Fruit fly (Drosophila melanogaster): ENCODE measurements around the gene GAPcenA.

The GAPcenA gene

DNA sequence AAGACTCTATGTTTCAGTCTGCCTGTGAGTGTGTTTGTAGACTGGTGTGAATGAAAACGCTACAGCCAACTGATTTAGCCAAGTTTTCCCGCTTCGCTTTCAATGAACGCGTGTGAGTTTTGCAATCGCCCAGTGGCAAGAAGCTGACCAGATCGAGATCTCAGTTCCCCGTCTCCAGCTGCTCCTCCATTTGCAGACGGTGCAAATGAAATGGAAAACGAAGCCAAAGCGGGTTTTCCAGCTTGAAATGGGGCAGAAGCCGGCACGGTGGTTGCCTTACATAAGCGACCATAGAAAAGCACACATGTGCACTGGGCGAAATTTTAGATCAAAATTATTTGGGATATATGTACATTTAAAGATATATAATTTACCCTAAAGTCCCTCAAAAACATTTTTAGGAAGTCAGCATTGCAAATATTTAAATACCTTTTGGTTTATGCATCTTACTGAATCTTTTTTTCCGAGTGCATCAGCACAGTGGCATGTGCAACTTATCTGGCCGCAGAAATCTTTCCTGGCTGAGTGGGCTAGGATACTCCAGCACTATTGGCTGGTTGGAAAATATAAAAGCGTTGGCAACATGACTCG lies 27.4 kb upstream of the GAPcenA start, which contains the start of gene CG43059:
CG43059 (minus strand) TSS at position 51 of the 591 bp plus-strand sequence.
- no peak for TF ChIP-seq Hr96 (GFP tag; optimal IDR thresholded peaks at IDR 0.05)
- no peak for TF ChIP-seq bab1 (GFP tag; optimal IDR thresholded peaks at IDR 0.05)
- TF ChIP-seq CG33017 (tag; optimal IDR thresholded peaks at IDR 0.05): no peak
- TF ChIP-seq toe (GFP tag; optimal IDR thresholded peaks at IDR 0.05): no peak
- TF ChIP-seq CG1620 (GFP tag; optimal IDR thresholded peaks at IDR 0.05): no peak
- no peak for TF ChIP-seq CG7101 (tag; optimal IDR thresholded peaks at IDR 0.05)
- TF ChIP-seq CG12768 (GFP tag; optimal IDR thresholded peaks at IDR 0.05): no peak
- no peak for TF ChIP-seq Crg-1 (GFP tag; optimal IDR thresholded peaks at IDR 0.05)

DNA sequence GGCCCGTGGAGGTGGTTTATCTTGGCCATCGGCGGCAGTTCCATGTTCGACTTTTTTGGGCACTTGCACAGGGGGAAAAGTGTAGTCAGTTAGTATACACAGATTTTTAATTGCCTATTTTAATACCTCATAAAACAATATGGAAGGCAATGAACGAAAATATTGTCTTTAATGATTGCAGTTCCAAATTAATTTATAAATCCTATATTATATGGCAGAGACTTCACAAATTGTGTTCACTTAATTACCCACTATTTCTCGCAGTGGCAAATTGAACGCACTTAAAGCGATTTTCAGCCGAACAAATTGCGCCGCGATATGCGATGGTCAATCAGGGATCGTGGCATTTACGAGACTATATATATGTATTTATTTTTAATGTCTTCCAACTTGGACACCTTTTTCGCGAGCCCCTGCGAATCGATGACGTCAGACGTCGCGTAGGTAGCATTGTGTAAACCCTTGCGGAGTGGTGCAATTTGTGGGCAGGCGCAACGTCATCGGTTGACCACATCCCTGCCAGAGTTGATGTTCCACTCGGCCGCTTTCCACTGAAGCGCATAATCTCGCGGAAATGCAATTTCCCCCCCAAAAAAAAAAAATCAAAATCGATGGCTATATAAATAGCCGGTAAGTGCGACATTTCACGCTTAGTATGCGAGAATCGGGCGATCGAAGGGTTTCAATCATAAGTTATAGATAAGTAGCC lies 26.1 kb upstream of the GAPcenA start, which contains the start of gene CG13670:
CG13670 (plus strand) TSS at position 659 of the 709 bp plus-strand sequence.
- TF ChIP-seq CG33017 (tag; optimal IDR thresholded peaks at IDR 0.05) (no peak), cic (GFP tag; optimal IDR thresholded peaks at IDR 0.05) (no peak), kay (GFP tag; ENCODE audit: borderline replicate concordance) (no peak), CG7045 (GFP tag; optimal IDR thresholded peaks at IDR 0.05) (no peak), Clk (GFP tag; optimal IDR thresholded peaks at IDR 0.05) (no peak), tj (GFP tag; optimal IDR thresholded peaks at IDR 0.05) (no peak), ovo (GFP tag; optimal IDR thresholded peaks at IDR 0.05) (no peak), CG5204 (GFP tag; optimal IDR thresholded peaks at IDR 0.05) (no peak), toe (GFP tag; optimal IDR thresholded peaks at IDR 0.05) (no peak), CG12768 (GFP tag; optimal IDR thresholded peaks at IDR 0.05) (no peak), bab1 (GFP tag; optimal IDR thresholded peaks at IDR 0.05) (no peak), CG7101 (tag; optimal IDR thresholded peaks at IDR 0.05) (no peak), CG14711 (tag; optimal IDR thresholded peaks at IDR 0.05) (no peak)

DNA sequence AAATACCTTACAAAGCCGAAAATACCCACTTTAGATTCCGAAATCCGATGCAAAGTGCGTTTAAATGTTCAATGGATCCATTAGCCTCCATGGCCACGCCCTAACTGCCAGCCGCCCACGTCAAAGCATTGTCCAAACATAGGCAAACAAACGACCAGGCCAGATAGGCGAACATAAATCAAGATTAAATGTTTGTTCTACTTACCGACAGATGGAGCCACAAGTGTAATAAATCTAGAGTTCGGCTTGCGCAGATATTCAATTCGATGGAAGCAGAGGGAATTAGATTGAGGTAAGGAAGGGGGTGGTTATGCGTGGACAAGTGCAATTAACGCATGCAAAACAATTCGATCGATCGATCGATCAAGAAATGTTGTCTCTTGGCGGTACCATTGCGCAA lies 22.5 kb upstream of the GAPcenA start:
- TF ChIP-seq toe (GFP tag; optimal IDR thresholded peaks at IDR 0.05): no peak
- no peak for TF ChIP-seq cnc (optimal IDR thresholded peaks at IDR 0.05)
- TF ChIP-seq cic (GFP tag; optimal IDR thresholded peaks at IDR 0.05): no peak
- no peak for TF ChIP-seq pad (GFP tag; optimal IDR thresholded peaks at IDR 0.05)
- no peak for TF ChIP-seq ovo (GFP tag; optimal IDR thresholded peaks at IDR 0.05)
- no peak for TF ChIP-seq Clk (GFP tag; optimal IDR thresholded peaks at IDR 0.05)

- TF ChIP-seq bab1 (GFP tag; optimal IDR thresholded peaks at IDR 0.05): no peak
- no peak for TF ChIP-seq Clk (GFP tag; optimal IDR thresholded peaks at IDR 0.05)
- no peak for TF ChIP-seq cnc (optimal IDR thresholded peaks at IDR 0.05)
- TF ChIP-seq CG33017 (tag; optimal IDR thresholded peaks at IDR 0.05): no peak
- TF ChIP-seq CG11617 (GFP tag; optimal IDR thresholded peaks at IDR 0.05): no peak
- TF ChIP-seq CG1620 (GFP tag; optimal IDR thresholded peaks at IDR 0.05): no peak
- no peak for TF ChIP-seq pad (GFP tag; optimal IDR thresholded peaks at IDR 0.05)
- TF ChIP-seq CG14711 (tag; optimal IDR thresholded peaks at IDR 0.05): no peak
- TF ChIP-seq ovo (GFP tag; optimal IDR thresholded peaks at IDR 0.05): no peak
Observed at dm6 chr3L:8325559-8325958, 20.8 kb upstream of the GAPcenA start, which contains the start of gene CG34461. TSS of gene CG34461 (plus strand) at chr3L:8325859.

DNA sequence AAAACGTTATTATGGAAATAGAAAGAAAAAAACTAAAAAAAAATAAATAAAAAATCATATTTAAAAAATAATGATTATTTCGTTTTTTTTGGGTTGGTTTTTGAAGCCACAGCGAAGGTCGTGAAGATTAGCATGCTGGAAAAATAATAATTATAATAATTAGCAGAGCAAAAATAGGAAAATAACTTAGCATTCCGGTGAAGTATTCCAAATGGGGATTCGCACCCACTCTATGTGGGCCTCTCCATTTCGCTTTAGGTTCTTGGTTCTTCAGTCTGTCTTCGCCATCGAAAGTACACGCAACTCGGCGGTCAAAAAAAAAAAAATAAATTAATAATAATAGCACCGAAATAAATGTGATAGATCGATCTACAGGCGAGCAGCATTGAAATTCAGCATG lies 18.1 kb upstream of the GAPcenA start, which contains the start of gene CG34462:
CG34462 (plus strand) TSS at position 301 of the 400 bp plus-strand sequence.
- TF ChIP-seq Mnt (GFP tag; optimal IDR thresholded peaks at IDR 0.05): no peak
- TF ChIP-seq kay (GFP tag; ENCODE audit: borderline replicate concordance): no peak
- TF ChIP-seq cic (GFP tag; optimal IDR thresholded peaks at IDR 0.05): no peak
- no peak for TF ChIP-seq Crg-1 (GFP tag; optimal IDR thresholded peaks at IDR 0.05)
- TF ChIP-seq ovo (GFP tag; optimal IDR thresholded peaks at IDR 0.05): no peak
- no peak for TF ChIP-seq Hr96 (GFP tag; optimal IDR thresholded peaks at IDR 0.05)
- TF ChIP-seq CG7101 (tag; optimal IDR thresholded peaks at IDR 0.05): no peak
- no peak for TF ChIP-seq tj (GFP tag; optimal IDR thresholded peaks at IDR 0.05)
- no peak for TF ChIP-seq toe (GFP tag; optimal IDR thresholded peaks at IDR 0.05)
- no peak for TF ChIP-seq CG14711 (tag; optimal IDR thresholded peaks at IDR 0.05)
- TF ChIP-seq CG11617 (GFP tag; optimal IDR thresholded peaks at IDR 0.05): no peak
- no peak for TF ChIP-seq bab1 (GFP tag; optimal IDR thresholded peaks at IDR 0.05)
- no peak for TF ChIP-seq CG5204 (GFP tag; optimal IDR thresholded peaks at IDR 0.05)

- TF ChIP-seq CG14711 (tag; optimal IDR thresholded peaks at IDR 0.05) (no peak), toe (GFP tag; optimal IDR thresholded peaks at IDR 0.05) (no peak), CG33017 (tag; optimal IDR thresholded peaks at IDR 0.05) (no peak), Crg-1 (GFP tag; optimal IDR thresholded peaks at IDR 0.05) (no peak), bab1 (GFP tag; optimal IDR thresholded peaks at IDR 0.05) (no peak)
Observed at dm6 chr3L:8329005-8329404, 17.4 kb upstream of the GAPcenA start.

- no peak for TF ChIP-seq Clk (GFP tag; optimal IDR thresholded peaks at IDR 0.05)
- TF ChIP-seq Mnt (GFP tag; optimal IDR thresholded peaks at IDR 0.05): no peak
- no peak for TF ChIP-seq pad (GFP tag; optimal IDR thresholded peaks at IDR 0.05)
- TF ChIP-seq CG5204 (GFP tag; optimal IDR thresholded peaks at IDR 0.05): no peak
- no peak for TF ChIP-seq CG11617 (GFP tag; optimal IDR thresholded peaks at IDR 0.05)
- TF ChIP-seq cnc (optimal IDR thresholded peaks at IDR 0.05): no peak
- no peak for TF ChIP-seq CG33017 (tag; optimal IDR thresholded peaks at IDR 0.05)
- TF ChIP-seq cic (GFP tag; optimal IDR thresholded peaks at IDR 0.05): no peak
- TF ChIP-seq kay (GFP tag; ENCODE audit: borderline replicate concordance): no peak
- no peak for TF ChIP-seq ovo (GFP tag; optimal IDR thresholded peaks at IDR 0.05)
- TF ChIP-seq bab1 (GFP tag; optimal IDR thresholded peaks at IDR 0.05): no peak
Observed at dm6 chr3L:8331414-8331813, 14.9 kb upstream of the GAPcenA start.

Measured in whole organism, adult.